Fruit fly (Drosophila melanogaster) whole organism, embryonic: ENCODE measurements around the gene MSAmiP.

Experiments
- CG10462 ChIP-seq: fragments of 200-800 bp; sonication (Bioruptor generic); optimal IDR thresholded peaks from 2 replicates; lab custom pipeline; 2016; ENCODE audit warnings: missing biosample characterization, missing genetic modification characterization
- CG11695 ChIP-seq: fragments of 200-800 bp; sonication (Bioruptor generic); IDR thresholded peaks from 3 replicates; pipeline ENCODE4 v1.3.6; 2022; ENCODE audit warnings: missing biosample characterization, missing genetic modification characterization
- CG1233 ChIP-seq: fragments of 200-800 bp; sonication (Bioruptor generic); optimal IDR thresholded peaks from 4 replicates; lab custom pipeline; 2018; ENCODE audit warnings: missing biosample characterization, mild to moderate bottlenecking, missing genetic modification characterization
- CG12391 ChIP-seq: fragments of 200-800 bp; sonication (Bioruptor generic); optimal IDR thresholded peaks from 3 replicates; lab custom pipeline; 2018; ENCODE audit warnings: missing biosample characterization, mild to moderate bottlenecking, missing genetic modification characterization, moderate library complexity
- CG17328 ChIP-seq: fragments of 200-800 bp; sonication (Bioruptor generic); IDR thresholded peaks from 2 replicates; pipeline ENCODE4 v1.3.6; 2022; ENCODE audit warnings: missing biosample characterization, missing genetic modification characterization
- CG17361 ChIP-seq: fragments of 200-800 bp; sonication (Bioruptor generic); IDR thresholded peaks from 3 replicates; pipeline ENCODE4 v1.3.6; 2022; ENCODE audit warnings: missing biosample characterization, missing genetic modification characterization
- CG1792 ChIP-seq: fragments of 200-800 bp; sonication (Bioruptor generic); optimal IDR thresholded peaks from 2 replicates; lab custom pipeline; 2016; ENCODE audit warnings: missing biosample characterization, missing genetic modification characterization
- CG2120 ChIP-seq: fragments of 200-800 bp; sonication (Bioruptor generic); optimal IDR thresholded peaks from 3 replicates; lab custom pipeline; 2016; ENCODE audit warnings: missing biosample characterization, missing genetic modification characterization
- CG2199 ChIP-seq: fragments of 200-800 bp; sonication (Bioruptor generic); IDR thresholded peaks from 3 replicates; pipeline ENCODE4 v1.3.6; 2022; ENCODE audit warnings: missing biosample characterization, missing genetic modification characterization
- CG31365 ChIP-seq: fragments of 200-800 bp; sonication (Bioruptor generic); optimal IDR thresholded peaks from 2 replicates; lab custom pipeline; 2018; ENCODE audit warnings: missing biosample characterization, mild to moderate bottlenecking, missing genetic modification characterization
- CG31441 ChIP-seq: fragments of 200-800 bp; sonication (Bioruptor generic); IDR thresholded peaks from 2 replicates; pipeline ENCODE4 v1.3.6; 2022; ENCODE audit warnings: missing biosample characterization, missing genetic modification characterization
- CG9727 ChIP-seq: fragments of 200-800 bp; sonication (Bioruptor generic); optimal IDR thresholded peaks from 3 replicates; lab custom pipeline; 2017; ENCODE audit warnings: missing biosample characterization, mild to moderate bottlenecking, missing genetic modification characterization
- Camta ChIP-seq: fragments of 200-800 bp; sonication (Bioruptor generic); optimal IDR thresholded peaks from 2 replicates; lab custom pipeline; 2016; ENCODE audit warnings: missing biosample characterization, missing genetic modification characterization
- CoRest ChIP-seq: fragments of 200-800 bp; sonication (Bioruptor generic); optimal IDR thresholded peaks from 3 replicates; lab custom pipeline; 2018; ENCODE audit warnings: missing biosample characterization, mild to moderate bottlenecking, missing genetic modification characterization, moderate library complexity
- Dip3 ChIP-seq: fragments of 200-800 bp; sonication (Bioruptor generic); optimal IDR thresholded peaks from 3 replicates; lab custom pipeline; 2016; ENCODE audit warnings: missing biosample characterization, missing genetic modification characterization
- Doc3 ChIP-seq: fragments of 200-800 bp; sonication (Bioruptor generic); IDR thresholded peaks from 3 replicates; pipeline ENCODE4 v1.3.6; 2022; ENCODE audit warnings: missing biosample characterization, missing genetic modification characterization; ENCODE audit not compliant: partially characterized antibody
- Dref ChIP-seq: fragments of 200-800 bp; sonication (Bioruptor generic); IDR thresholded peaks from 2 replicates; pipeline ENCODE4 v1.3.6; 2022; ENCODE audit warnings: missing biosample characterization, missing genetic modification characterization
- Ets65A ChIP-seq: fragments of 200-800 bp; sonication (Bioruptor generic); peaks from one replicate; lab custom pipeline; 2016; ENCODE audit warnings: missing biosample characterization, missing genetic modification characterization
- Med ChIP-seq: fragments of 200-800 bp; sonication (Bioruptor generic); peaks from one replicate; lab custom pipeline; 2016; ENCODE audit warnings: missing biosample characterization, missing genetic modification characterization, mild to moderate bottlenecking, inconsistent platforms, moderate library complexity
- NC2α ChIP-seq: fragments of 200-800 bp; sonication (Bioruptor generic); optimal IDR thresholded peaks from 2 replicates; lab custom pipeline; 2016; ENCODE audit warnings: missing biosample characterization, missing genetic modification characterization
- Pdp1 ChIP-seq, 2 experiments: fragments of 200-800 bp; sonication (Bioruptor generic); optimal IDR thresholded peaks; 3 replicates each; lab custom pipeline; 2016; ENCODE audit warnings: missing biosample characterization in 2 of 2, missing genetic modification characterization in 2 of 2, mild to moderate bottlenecking in 1 of 2, moderate library complexity in 1 of 2
- Rfx ChIP-seq: fragments of 200-800 bp; sonication (Bioruptor generic); IDR thresholded peaks from 2 replicates; pipeline ENCODE4 v1.3.6; 2022; ENCODE audit warnings: missing biosample characterization, missing genetic modification characterization
- Tbp ChIP-seq: fragments of >200 bp; optimal IDR thresholded peaks from 2 replicates; lab custom pipeline; 2018; ENCODE audit warnings: missing biosample characterization, missing genetic modification characterization
- YL-1 ChIP-seq: fragments of 200-800 bp; sonication (Bioruptor generic); optimal IDR thresholded peaks from 3 replicates; lab custom pipeline; 2017; ENCODE audit warnings: missing biosample characterization, mild to moderate bottlenecking, missing genetic modification characterization
- abd-A ChIP-seq: fragments of 200-800 bp; sonication (Bioruptor generic); optimal IDR thresholded peaks from 3 replicates; lab custom pipeline; 2019; ENCODE audit warnings: missing biosample characterization, mild to moderate bottlenecking, missing genetic modification characterization, moderate library complexity
- ac ChIP-seq: fragments of 200-800 bp; sonication (Bioruptor generic); optimal IDR thresholded peaks from 3 replicates; lab custom pipeline; 2017; ENCODE audit warnings: missing biosample characterization, mild to moderate bottlenecking, missing genetic modification characterization
- bsh ChIP-seq, 2 experiments: fragments of 200-800 bp; sonication (Bioruptor generic); optimal IDR thresholded peaks; 2 replicates each; lab custom pipeline; 2017 to 2018; ENCODE audit warnings: mild to moderate bottlenecking in 2 of 2, missing biosample characterization in 2 of 2, missing genetic modification characterization in 2 of 2, moderate library complexity in 1 of 2
- dm ChIP-seq: fragments of 200-800 bp; sonication (Bioruptor generic); optimal IDR thresholded peaks from 3 replicates; lab custom pipeline; 2016; ENCODE audit warnings: missing biosample characterization, missing genetic modification characterization
- gem ChIP-seq: fragments of 200-800 bp; sonication (Bioruptor generic); optimal IDR thresholded peaks from 2 replicates; lab custom pipeline; 2019; ENCODE audit warnings: missing biosample characterization, mild to moderate bottlenecking, missing genetic modification characterization, moderate library complexity
- grn ChIP-seq: fragments of 200-800 bp; sonication (Bioruptor generic); optimal IDR thresholded peaks from 3 replicates; lab custom pipeline; 2017; ENCODE audit warnings: missing biosample characterization, missing genetic modification characterization
- gsb ChIP-seq: fragments of 200-800 bp; sonication (Bioruptor generic); IDR thresholded peaks from 2 replicates; pipeline ENCODE4 v1.3.6; 2022; ENCODE audit warnings: missing biosample characterization, missing genetic modification characterization
- hth ChIP-seq: fragments of >200 bp; optimal IDR thresholded peaks from 2 replicates; lab custom pipeline; 2017; ENCODE audit warnings: inconsistent platforms
- insv ChIP-seq, 2 experiments: fragments of 200-800 bp; sonication (Bioruptor generic); optimal IDR thresholded peaks; 3 replicates each; lab custom pipeline; 2016 to 2018; ENCODE audit warnings: missing biosample characterization in 2 of 2, missing genetic modification characterization in 2 of 2
- kni ChIP-seq: fragments of 200-800 bp; sonication (Bioruptor generic); optimal IDR thresholded peaks from 3 replicates; lab custom pipeline; 2017; ENCODE audit warnings: mild to moderate bottlenecking, missing biosample characterization, missing genetic modification reagents, missing genetic modification characterization
- mam ChIP-seq: fragments of 200-800 bp; sonication (Bioruptor generic); optimal IDR thresholded peaks from 3 replicates; lab custom pipeline; 2016; ENCODE audit warnings: missing biosample characterization, missing genetic modification characterization
- odd ChIP-seq: fragments of 200-800 bp; sonication (Bioruptor generic); optimal IDR thresholded peaks from 2 replicates; lab custom pipeline; 2017; ENCODE audit warnings: missing biosample characterization, mild to moderate bottlenecking, missing genetic modification characterization
- pan ChIP-seq, 4 experiments: fragments of >200 bp in 3 of 4; fragments of 200-800 bp in 1 of 4; sonication (Bioruptor generic) in 1 of 4; optimal IDR thresholded peaks in 3 of 4; IDR thresholded peaks in 1 of 4; 2 replicates each; pipeline versions ENCODE4 v1.3.6 to Lab custom; 2017 to 2022; ENCODE audit warnings: missing biosample characterization in 2 of 4, missing genetic modification characterization in 2 of 4, mixed read lengths in 1 of 4
- pros ChIP-seq: fragments of 200-800 bp; sonication (Bioruptor generic); optimal IDR thresholded peaks from 3 replicates; lab custom pipeline; 2019; ENCODE audit warnings: missing biosample characterization, mild to moderate bottlenecking, missing genetic modification characterization, moderate library complexity
- ranshi ChIP-seq: fragments of 200-800 bp; sonication (Bioruptor generic); IDR thresholded peaks from 2 replicates; pipeline ENCODE4 v1.3.6; 2022; ENCODE audit warnings: missing biosample characterization, missing genetic modification characterization
- ro ChIP-seq: fragments of 200-800 bp; sonication (Bioruptor generic); IDR thresholded peaks from 2 replicates; pipeline ENCODE4 v1.3.6; 2022; ENCODE audit warnings: missing biosample characterization, missing genetic modification characterization
- sd ChIP-seq: fragments of 200-800 bp; sonication (Bioruptor generic); optimal IDR thresholded peaks from 3 replicates; lab custom pipeline; 2018; ENCODE audit warnings: missing biosample characterization, mild to moderate bottlenecking, missing genetic modification characterization, moderate library complexity
- sens-2 ChIP-seq: fragments of 200-800 bp; sonication (Bioruptor generic); IDR thresholded peaks from 2 replicates; pipeline ENCODE4 v1.3.6; 2022; ENCODE audit warnings: missing biosample characterization, missing genetic modification characterization
- sim ChIP-seq: fragments of 200-800 bp; sonication (Bioruptor generic); IDR thresholded peaks from 2 replicates; pipeline ENCODE4 v1.3.6; 2022; ENCODE audit warnings: missing biosample characterization, missing genetic modification characterization
- sob ChIP-seq: fragments of 200-800 bp; sonication (Bioruptor generic); IDR thresholded peaks from 2 replicates; pipeline ENCODE4 v1.3.6; 2022; ENCODE audit warnings: missing biosample characterization, missing genetic modification characterization
- tup ChIP-seq: fragments of 200-800 bp; sonication (Bioruptor generic); optimal IDR thresholded peaks from 2 replicates; lab custom pipeline; 2016; ENCODE audit warnings: missing biosample characterization, mild to moderate bottlenecking, missing genetic modification characterization, moderate library complexity
- vfl ChIP-seq: fragments of 200-800 bp; sonication (Bioruptor generic); optimal IDR thresholded peaks from 2 replicates; lab custom pipeline; 2016; ENCODE audit warnings: missing biosample characterization, missing genetic modification characterization
- yki ChIP-seq: fragments of >200 bp; optimal IDR thresholded peaks from 3 replicates; lab custom pipeline; 2018

Gene MSAmiP

dm6 chr3R:16806141-16806540, 90.0 kb downstream of the MSAmiP start:
- TF ChIP-seq CG17328 (0 out of 2 replicates have a peak, but pooled peaks have one; percentile 15), dm (no peak), gem (no peak), hth (lab: Kevin White, UChicago) (no peak), abd-A (tag; lab: Kevin White, UChicago) (peak; percentile 97), yki (lab: Kevin White, UChicago) (no peak), CG31365 (tag; lab: Kevin White, UChicago) (no peak), odd (GFP tag; lab: Kevin White, UChicago) (no peak), CG11695 (GFP tag; lab: Robert Waterston, UW) (no peak), CoRest (tag; lab: Kevin White, UChicago) (no peak), Rfx (GFP tag; lab: Robert Waterston, UW) (peak; percentile 15; the same call in 1 of the 2 replicates), gsb (0 out of 2 replicates have a peak, but pooled peaks have one; percentile 18), sob (GFP tag; lab: Robert Waterston, UW) (no peak), Dref (GFP tag; lab: Robert Waterston, UW) (no peak), CG31441 (GFP tag; lab: Robert Waterston, UW) (no peak), Med (GFP tag; lab: Kevin White, UChicago) (peak; percentile 39)

- TF ChIP-seq tup (no peak), abd-A (tag; lab: Kevin White, UChicago) (peak; percentile 95), Ets65A (GFP tag; lab: Kevin White, UChicago) (peak; percentile 38)
These were observed 92.0 kb downstream of the MSAmiP start for dm6 chr3R:16804086-16804485.

- no peak for TF ChIP-seq Tbp (GFP tag; lab: Kevin White, UChicago)
- TF ChIP-seq NC2α (GFP tag; lab: Kevin White, UChicago), result no peak
- TF ChIP-seq Med (GFP tag; lab: Kevin White, UChicago), result peak; percentile 43
- no peak for TF ChIP-seq vfl (GFP tag; lab: Kevin White, UChicago)
- TF ChIP-seq CG17361 (GFP tag; lab: Robert Waterston, UW), result 0 out of 3 replicates have a peak, but pooled peaks have one; percentile 1
- no peak for TF ChIP-seq bsh (GFP tag; optimal IDR thresholded peaks at IDR 0.05; lab: Kevin White, UChicago)
- TF ChIP-seq abd-A (tag; lab: Kevin White, UChicago), result peak; percentile 98
- no peak for TF ChIP-seq Dip3 (GFP tag; lab: Kevin White, UChicago)
- TF ChIP-seq grn (GFP tag; lab: Kevin White, UChicago), result peak; percentile 6
- TF ChIP-seq pros (GFP tag; lab: Kevin White, UChicago), result peak; percentile 44
- TF ChIP-seq sd (tag; lab: Kevin White, UChicago), result peak; percentile 38
- no peak for TF ChIP-seq CG12391 (tag; lab: Kevin White, UChicago)
- TF ChIP-seq Doc3 (GFP tag; lab: Robert Waterston, UW), result no peak
- peak; percentile 38 for TF ChIP-seq kni (GFP tag; lab: Kevin White, UChicago)
These were observed 94.7 kb downstream of the MSAmiP start for dm6 chr3R:16801413-16801812.

dm6 chr3R:16800994-16801393, 95.1 kb downstream of the MSAmiP start:
- no peak for TF ChIP-seq dm
- no peak for TF ChIP-seq mam (GFP tag; lab: Kevin White, UChicago)
- TF ChIP-seq ac (GFP tag; lab: Kevin White, UChicago), result no peak
- no peak for TF ChIP-seq CG1792
- TF ChIP-seq CG2120, result no peak
- no peak for TF ChIP-seq Pdp1 (GFP tag; optimal IDR thresholded peaks at IDR 0.05; lab: Kevin White, UChicago)
- no peak for TF ChIP-seq YL-1 (GFP tag; lab: Kevin White, UChicago)
- no peak for TF ChIP-seq CG10462 (GFP tag; lab: Kevin White, UChicago)
- no peak for TF ChIP-seq pan (optimal IDR thresholded peaks at IDR 0.05; lab: Kevin White, UChicago)
- peak in 1 of 2 experiments; percentile 26 for TF ChIP-seq pan (GFP tag; optimal IDR thresholded peaks at IDR 0.05 in 1 of 2, IDR thresholded peaks at IDR 0.05 in 1 of 2)
- no peak for TF ChIP-seq CG1233 (GFP tag; lab: Kevin White, UChicago)
- peak; percentile 22; the same call in 1 of the 2 replicates for TF ChIP-seq CG17328
- no peak for TF ChIP-seq gsb
- TF ChIP-seq CG9727 (GFP tag; lab: Kevin White, UChicago), result peak; percentile 67
- no peak for TF ChIP-seq sens-2 (GFP tag; lab: Robert Waterston, UW)
- TF ChIP-seq ro, result no peak
- TF ChIP-seq ranshi, result no peak
- TF ChIP-seq CG2199, result no peak
- no peak for TF ChIP-seq insv (GFP tag; optimal IDR thresholded peaks at IDR 0.05; lab: Kevin White, UChicago)
- no peak for TF ChIP-seq sim (GFP tag; lab: Robert Waterston, UW)
- no peak for TF ChIP-seq Camta
